Worm (Caenorhabditis elegans) whole organism, L2 larva: Measurements from ENCODE around the gene scd-2.

ENCODE experiments used
- F13H6.1 ChIP-seq: sonication (generic microtip); optimal IDR thresholded peaks from 2 replicates; lab custom pipeline; 2016; ENCODE audit warnings: missing genetic modification characterization, missing compliant biosample characterization
- ZK546.5 ChIP-seq: sonication (generic microtip); optimal IDR thresholded peaks from 2 replicates; lab custom pipeline; 2017; ENCODE audit warnings: missing biosample characterization, missing genetic modification characterization
- alr-1 ChIP-seq: fragments of 150-350 bp; optimal IDR thresholded peaks from 2 replicates; lab custom pipeline; 2014; ENCODE audit warnings: missing biosample characterization, missing genetic modification characterization
- blmp-1 ChIP-seq: sonication (generic microtip); optimal IDR thresholded peaks from 2 replicates; lab custom pipeline; 2017; ENCODE audit warnings: missing genetic modification characterization, mild to moderate bottlenecking, missing compliant biosample characterization, antibody characterized with exemption, moderate library complexity; ENCODE audit not compliant: insufficient read depth
- ceh-82 ChIP-seq: fragments of 150-350 bp; optimal IDR thresholded peaks from 2 replicates; lab custom pipeline; 2014; ENCODE audit warnings: missing biosample characterization, missing genetic modification characterization
- dmd-4 ChIP-seq: sonication (generic microtip); optimal IDR thresholded peaks from 2 replicates; lab custom pipeline; 2017; ENCODE audit warnings: missing biosample characterization, missing genetic modification characterization
- egl-27 ChIP-seq: sonication (generic microtip); optimal IDR thresholded peaks from 3 replicates; lab custom pipeline; 2017; ENCODE audit warnings: missing biosample characterization, missing genetic modification reagents, missing genetic modification characterization
- fos-1 ChIP-seq: fragments of 150-350 bp; optimal IDR thresholded peaks from 2 replicates; lab custom pipeline; 2014; ENCODE audit warnings: missing biosample characterization, missing genetic modification characterization
- gmeb-1 ChIP-seq: fragments of 150-350 bp; optimal IDR thresholded peaks from 2 replicates; lab custom pipeline; 2014; ENCODE audit warnings: missing biosample characterization, missing genetic modification characterization
- lin-13 ChIP-seq: fragments of 150-350 bp; optimal IDR thresholded peaks from 2 replicates; lab custom pipeline; 2014; ENCODE audit warnings: missing biosample characterization, missing genetic modification reagents, missing genetic modification characterization
- mbf-1 ChIP-seq: sonication (generic microtip); optimal IDR thresholded peaks from 2 replicates; lab custom pipeline; 2017; ENCODE audit warnings: missing biosample characterization, missing genetic modification characterization
- nhr-12 ChIP-seq: fragments of 150-350 bp; optimal IDR thresholded peaks from 2 replicates; lab custom pipeline; 2014; ENCODE audit warnings: missing biosample characterization, missing genetic modification characterization
- nhr-129 ChIP-seq: fragments of 150-350 bp; optimal IDR thresholded peaks from 2 replicates; lab custom pipeline; 2014; ENCODE audit warnings: missing biosample characterization, missing genetic modification characterization
- nhr-237 ChIP-seq: fragments of 150-350 bp; optimal IDR thresholded peaks from 2 replicates; lab custom pipeline; 2014; ENCODE audit warnings: missing biosample characterization, missing genetic modification characterization
- sma-9 ChIP-seq, 2 experiments: fragments of 150-350 bp in 1 of 2; sonication (generic microtip) in 1 of 2; optimal IDR thresholded peaks; 2 replicates each; lab custom pipeline; 2014 to 2016; ENCODE audit warnings: missing genetic modification characterization in 2 of 2, mild to moderate bottlenecking in 1 of 2, missing biosample characterization in 1 of 2, missing compliant biosample characterization in 1 of 2, missing genetic modification reagents in 1 of 2, moderate library complexity in 1 of 2
- unc-55 ChIP-seq: fragments of 150-350 bp; sonication (generic microtip); optimal IDR thresholded peaks from 3 replicates; lab custom pipeline; 2014; ENCODE audit warnings: missing biosample characterization, missing genetic modification reagents, missing genetic modification characterization
- unc-62 ChIP-seq: fragments of 150-350 bp; optimal IDR thresholded peaks from 2 replicates; lab custom pipeline; 2014; ENCODE audit warnings: missing biosample characterization, missing genetic modification reagents, missing genetic modification characterization

Gene scd-2

ce11 chrV:6685499-6685898, 52.5 kb downstream of the scd-2 start:
- TF ChIP-seq sma-9 (GFP tag; optimal IDR thresholded peaks at IDR 0.05; lab: Kevin White, UChicago): no peak
- no peak for TF ChIP-seq sma-9 (tag; optimal IDR thresholded peaks at IDR 0.05; lab: Kevin White, UChicago)
- no peak for TF ChIP-seq ZK546.5 (tag; lab: Kevin White, UChicago)

ce11 chrV:6685963-6686362, 52.9 kb downstream of the scd-2 start:
- TF ChIP-seq nhr-129 (no peak), nhr-12 (tag; lab: Kevin White, UChicago) (no peak), ceh-82 (tag; lab: Kevin White, UChicago) (no peak), unc-55 (GFP tag; lab: Kevin White, UChicago) (no peak), gmeb-1 (tag; lab: Kevin White, UChicago) (no peak), dmd-4 (tag; lab: Kevin White, UChicago) (no peak), blmp-1 (tag; lab: Kevin White, UChicago) (no peak), nhr-237 (tag; lab: Kevin White, UChicago) (no peak), unc-62 (GFP tag; lab: Kevin White, UChicago) (no peak), fos-1 (tag; lab: Kevin White, UChicago) (no peak), egl-27 (no peak), mbf-1 (tag; lab: Kevin White, UChicago) (no peak), F13H6.1 (tag; lab: Kevin White, UChicago) (no peak)
- TF ChIP-seq, all 48 proteins: peak for 0

- TF ChIP-seq alr-1: no peak
- no peak for TF ChIP-seq ZK546.5 (tag; lab: Kevin White, UChicago)
- TF ChIP-seq lin-13 (GFP tag; lab: Kevin White, UChicago): no peak
Observed at ce11 chrV:6688392-6688791, 55.4 kb downstream of the scd-2 start, which contains the start of gene K11G9.5. Gene K11G9.5, minus strand, starts transcription at chrV:6688492.
